Fruit fly (Drosophila melanogaster) whole organism, wandering third instar larva: ENCODE results near the gene CG34159.

Source experiments
- Abd-B ChIP-seq: fragments of >200 bp; optimal IDR thresholded peaks from 2 replicates; lab custom pipeline; 2017; ENCODE audit warnings: missing biosample characterization, missing genetic modification characterization
- CG9705 ChIP-seq: fragments of 200-800 bp; sonication (Bioruptor generic); optimal IDR thresholded peaks from 2 replicates; lab custom pipeline; 2018; ENCODE audit warnings: missing biosample characterization, mild to moderate bottlenecking, missing genetic modification characterization
- CrebA ChIP-seq: fragments of 200-800 bp; sonication (Bioruptor generic); optimal IDR thresholded peaks from 2 replicates; lab custom pipeline; 2016; ENCODE audit warnings: missing biosample characterization, mild to moderate bottlenecking, missing genetic modification characterization, borderline replicate concordance
- GATAd ChIP-seq: sonication (Bioruptor generic); optimal IDR thresholded peaks from 2 replicates; lab custom pipeline; 2016; ENCODE audit warnings: missing biosample characterization, missing genetic modification characterization
- Hr83 ChIP-seq: fragments of 200-300 bp; sonication (Bioruptor generic); optimal IDR thresholded peaks from 2 replicates; lab custom pipeline; 2016; ENCODE audit warnings: missing biosample characterization, mild to moderate bottlenecking, missing genetic modification characterization, moderate library complexity; ENCODE audit not compliant: poor library complexity, severe bottlenecking
- Mio ChIP-seq: sonication (Bioruptor generic); optimal IDR thresholded peaks from 2 replicates; lab custom pipeline; 2016; ENCODE audit warnings: missing biosample characterization, missing genetic modification characterization
- Myc ChIP-seq: fragments of >200 bp; optimal IDR thresholded peaks from 2 replicates; lab custom pipeline; 2017
- OdsH ChIP-seq: fragments of 200-800 bp; sonication (Bioruptor generic); optimal IDR thresholded peaks from 2 replicates; lab custom pipeline; 2016; ENCODE audit warnings: missing biosample characterization, mild to moderate bottlenecking, missing genetic modification characterization
- br ChIP-seq: fragments of 200-800 bp; sonication (Bioruptor generic); optimal IDR thresholded peaks from 2 replicates; lab custom pipeline; 2016; ENCODE audit warnings: missing biosample characterization, missing genetic modification characterization
- pan ChIP-seq: fragments of >200 bp; optimal IDR thresholded peaks from 2 replicates; lab custom pipeline; 2017
- psq ChIP-seq: fragments of 200-800 bp; sonication (Bioruptor generic); optimal IDR thresholded peaks from 3 replicates; lab custom pipeline; 2017; ENCODE audit warnings: missing biosample characterization, mild to moderate bottlenecking, missing genetic modification characterization, moderate library complexity
- usp ChIP-seq: fragments of >200 bp; optimal IDR thresholded peaks from 2 replicates; lab custom pipeline; 2017; ENCODE audit warnings: missing biosample characterization, missing genetic modification characterization

DNA sequence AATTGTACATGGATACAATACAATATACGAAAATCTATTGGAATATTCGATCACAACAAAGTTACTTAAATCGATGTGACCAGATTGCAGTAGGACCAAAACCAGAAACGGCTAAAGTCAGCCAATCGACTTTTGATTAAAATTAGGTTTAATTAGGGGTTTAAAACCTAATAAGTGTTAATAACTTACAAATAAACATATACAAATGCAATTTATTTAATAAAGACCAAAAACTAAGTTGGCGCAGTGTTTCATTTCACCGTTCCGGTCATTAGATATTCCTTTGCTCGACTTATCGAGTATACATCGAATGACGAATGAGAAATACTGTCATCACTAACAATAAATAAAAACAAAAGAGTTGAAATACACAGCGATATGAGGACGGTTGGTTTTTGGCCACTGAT lies 46.3 kb upstream of the CG34159 start, which contains the start of the genes bsk and CG31717:
- TF ChIP-seq Abd-B (GFP tag; lab: Kevin White, UChicago) (no peak), psq (GFP tag; lab: Kevin White, UChicago) (no peak), br (GFP tag; lab: Kevin White, UChicago) (no peak), Myc (lab: Kevin White, UChicago) (no peak), Hr83 (GFP tag; lab: Kevin White, UChicago) (no peak), CrebA (GFP tag; lab: Kevin White, UChicago) (no peak), usp (GFP tag; lab: Kevin White, UChicago) (no peak), CG9705 (GFP tag; lab: Kevin White, UChicago) (no peak), pan (lab: Kevin White, UChicago) (no peak), Mio (GFP tag; lab: Kevin White, UChicago) (no peak), OdsH (GFP tag; lab: Kevin White, UChicago) (no peak), GATAd (GFP tag; lab: Kevin White, UChicago) (no peak)
